Worm (Caenorhabditis elegans) whole organism, mixed stage, embryonic: Measurements from ENCODE around the gene dmsr-12.

Experiments used
- M03D4.4 ChIP-seq: sonication (generic microtip); optimal IDR thresholded peaks from 2 replicates; lab custom pipeline; 2017; ENCODE audit warnings: mild to moderate bottlenecking, missing genetic modification characterization, missing compliant biosample characterization
- ceh-39 ChIP-seq: fragments of 150-350 bp; optimal IDR thresholded peaks from 2 replicates; lab custom pipeline; 2014; ENCODE audit warnings: missing biosample characterization, missing genetic modification characterization
- ceh-83 ChIP-seq: fragments of 200-800 bp; sonication (Bioruptor generic); optimal IDR thresholded peaks from 2 replicates; lab custom pipeline; 2018; ENCODE audit warnings: mild to moderate bottlenecking, missing genetic modification characterization, missing compliant biosample characterization
- elt-1 ChIP-seq: sonication (generic microtip); optimal IDR thresholded peaks from 2 replicates; lab custom pipeline; 2017; ENCODE audit warnings: missing genetic modification characterization, mild to moderate bottlenecking, missing compliant biosample characterization, antibody characterized with exemption, moderate library complexity, borderline replicate concordance; ENCODE audit not compliant: insufficient read depth
- flh-1 ChIP-seq: fragments of 200-800 bp; sonication (Bioruptor generic); optimal IDR thresholded peaks from 2 replicates; lab custom pipeline; 2018; ENCODE audit warnings: mild to moderate bottlenecking, missing genetic modification characterization, moderate library complexity, missing compliant biosample characterization
- lsy-2 ChIP-seq: fragments of 150-350 bp; optimal IDR thresholded peaks from 2 replicates; lab custom pipeline; 2014; ENCODE audit warnings: missing biosample characterization, missing genetic modification characterization
- nhr-12 ChIP-seq: fragments of 150-350 bp; optimal IDR thresholded peaks from 2 replicates; lab custom pipeline; 2014; ENCODE audit warnings: missing biosample characterization, missing genetic modification characterization
- nhr-2 ChIP-seq: fragments of 150-350 bp; optimal IDR thresholded peaks from 2 replicates; lab custom pipeline; 2014; ENCODE audit warnings: missing biosample characterization, missing genetic modification characterization
- nhr-28 ChIP-seq: fragments of 150-350 bp; optimal IDR thresholded peaks from 2 replicates; lab custom pipeline; 2014; ENCODE audit warnings: missing biosample characterization, missing genetic modification characterization
- pha-4 ChIP-seq: fragments of 150-350 bp; optimal IDR thresholded peaks from 2 replicates; lab custom pipeline; 2018; ENCODE audit warnings: missing biosample characterization, missing genetic modification reagents, missing genetic modification characterization
- sem-2 ChIP-seq: fragments of 200-800 bp; sonication (Bioruptor generic); optimal IDR thresholded peaks from 2 replicates; lab custom pipeline; 2018; ENCODE audit warnings: mild to moderate bottlenecking, missing genetic modification characterization, missing compliant biosample characterization
- unc-120 ChIP-seq: sonication (generic microtip); optimal IDR thresholded peaks from 2 replicates; lab custom pipeline; 2017; ENCODE audit warnings: missing genetic modification characterization, missing compliant biosample characterization; ENCODE audit not compliant: poor library complexity, severe bottlenecking
- unc-62 ChIP-seq: fragments of 150-350 bp; optimal IDR thresholded peaks from 2 replicates; lab custom pipeline; 2014; ENCODE audit warnings: missing biosample characterization, missing genetic modification reagents, missing genetic modification characterization

dmsr-12 gene

ce11 chrV:6762361-6762760 is 43.9 kb downstream of the dmsr-12 start, which contains the start of gene T25F10.4:
T25F10.4 (minus strand) TSS chrV:6762461.
- TF ChIP-seq flh-1: no peak
- TF ChIP-seq pha-4 (tag; lab: Kevin White, UChicago): no peak
- TF ChIP-seq ceh-39: no peak

DNA sequence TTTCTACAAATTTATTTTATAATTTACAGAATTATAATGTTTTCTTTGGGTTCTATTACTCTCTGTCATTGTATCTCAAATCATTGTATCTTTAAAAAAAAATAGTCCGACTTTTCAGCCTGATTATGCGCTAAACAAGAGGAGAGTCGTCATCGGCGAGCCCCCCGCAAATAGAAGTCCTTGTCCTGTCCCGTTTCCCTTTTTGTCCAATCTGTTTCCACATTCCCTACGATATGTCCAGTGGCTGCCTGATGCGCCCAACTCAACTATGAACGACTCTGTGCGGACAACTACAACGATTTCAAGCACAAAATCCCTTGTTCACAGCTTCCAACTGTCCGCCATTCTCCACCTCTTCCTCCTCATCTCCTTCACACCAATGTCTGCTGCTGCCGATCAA is 48.2 kb downstream of the dmsr-12 start, which contains the start of gene dbl-1:
TSS of gene dbl-1 (plus strand) at position 119 of the 400 bp plus-strand sequence.
- no peak for TF ChIP-seq lsy-2 (tag; lab: Kevin White, UChicago)
- no peak for TF ChIP-seq M03D4.4 (tag; lab: Kevin White, UChicago)
- no peak for TF ChIP-seq ceh-39
- TF ChIP-seq unc-62 (GFP tag; lab: Kevin White, UChicago): no peak
- no peak for TF ChIP-seq ceh-83 (GFP tag; lab: Kevin White, UChicago)
- TF ChIP-seq elt-1 (tag; lab: Kevin White, UChicago): no peak
- no peak for TF ChIP-seq unc-120 (tag; lab: Kevin White, UChicago)
- no peak for TF ChIP-seq sem-2 (GFP tag; lab: Kevin White, UChicago)
- no peak for TF ChIP-seq nhr-28 (tag; lab: Kevin White, UChicago)
- no peak for TF ChIP-seq flh-1
- no peak for TF ChIP-seq nhr-2
- no peak for TF ChIP-seq nhr-12 (tag; lab: Kevin White, UChicago)
